Worm (Caenorhabditis elegans): ENCODE results near the gene K09H11.4.

K09H11.4 gene

ce11 chrV:5769999-5770398, 43.6 kb upstream of the K09H11.4 start:
- no peak for TF ChIP-seq C17E4.6 (GFP tag; IDR thresholded peaks at IDR 0.05)
- TF ChIP-seq ets-4 (GFP tag; optimal IDR thresholded peaks at IDR 0.05): no peak
- TF ChIP-seq mxl-1 (tag; optimal IDR thresholded peaks at IDR 0.05): no peak
- TF ChIP-seq lir-1 (GFP tag; conservative IDR thresholded peaks at IDR 0.05): no peak
- no peak for TF ChIP-seq lin-35 (GFP tag; optimal IDR thresholded peaks at IDR 0.05)
- no peak for TF ChIP-seq ccch-3 (GFP tag; optimal IDR thresholded peaks at IDR 0.05)
- no peak for TF ChIP-seq unc-130 (GFP tag; optimal IDR thresholded peaks at IDR 0.05)
- no peak for TF ChIP-seq lin-40 (tag; optimal IDR thresholded peaks at IDR 0.05)
- TF ChIP-seq him-1 (tag; optimal IDR thresholded peaks at IDR 0.05): no peak
- TF ChIP-seq ceh-79 (tag; optimal IDR thresholded peaks at IDR 0.05): no peak
- no peak for TF ChIP-seq B0261.1 (tag; optimal IDR thresholded peaks at IDR 0.05)

DNA sequence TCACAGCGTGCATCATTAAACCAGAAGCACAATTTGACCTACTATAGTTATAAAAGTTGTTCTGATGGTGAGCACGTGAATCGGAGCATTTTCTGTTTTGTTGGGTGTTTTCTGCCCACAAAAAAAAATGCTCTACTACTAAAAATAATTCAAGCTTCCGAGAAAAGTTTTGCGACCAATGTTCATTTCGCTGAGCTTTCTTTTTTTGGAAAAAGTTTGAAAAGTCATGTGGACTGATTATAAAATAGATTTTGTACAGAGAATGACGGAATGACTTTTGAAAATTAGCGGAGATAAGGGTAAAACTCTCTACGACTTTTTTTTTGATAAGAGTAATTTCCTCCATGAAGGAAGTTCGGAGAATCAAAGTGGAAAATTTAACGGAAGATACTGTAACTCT, 43.1 kb upstream of the K09H11.4 start:
- no peak for TF ChIP-seq tbp1 (GFP tag; optimal IDR thresholded peaks at IDR 0.05)
- peak; percentile 44 for TF ChIP-seq nhr-80 (tag; optimal IDR thresholded peaks at IDR 0.05)

DNA sequence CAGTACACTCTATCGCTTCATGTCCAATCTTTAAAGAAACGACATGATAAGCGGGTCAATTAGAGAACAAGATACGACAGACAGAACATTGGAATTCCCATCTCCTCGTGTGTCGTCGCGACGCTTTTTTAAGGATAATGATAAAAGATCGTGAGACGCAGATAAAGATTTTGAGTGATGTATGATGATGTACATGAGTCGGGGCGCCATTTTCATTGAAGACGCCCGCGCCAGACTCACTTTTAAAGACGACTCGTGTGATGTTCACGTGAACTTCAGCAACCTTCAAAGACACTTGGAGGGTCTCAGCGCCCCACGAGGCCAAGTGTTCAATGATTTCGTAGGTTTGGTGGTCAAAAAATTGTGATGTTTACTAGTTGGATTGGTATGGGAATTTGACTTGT, 41.9 kb upstream of the K09H11.4 start:
- TF ChIP-seq mcd-1 (GFP tag; IDR thresholded peaks at IDR 0.05) (peak; percentile 42), aptf-3 (GFP tag; IDR thresholded peaks at IDR 0.05) (no peak), F57C9.4 (tag; optimal IDR thresholded peaks at IDR 0.05) (no peak), tbp1 (GFP tag; optimal IDR thresholded peaks at IDR 0.05) (peak; percentile 15), ztf-3 (GFP tag; optimal IDR thresholded peaks at IDR 0.05) (no peak), cebp-2 (GFP tag; IDR thresholded peaks at IDR 0.05) (no peak), F57A8.1 (GFP tag; optimal IDR thresholded peaks at IDR 0.05) (no peak), chd-7 (tag; optimal IDR thresholded peaks at IDR 0.05) (peak; percentile 42), nhr-179 (tag; optimal IDR thresholded peaks at IDR 0.05) (no peak), egl-18 (GFP tag; IDR thresholded peaks at IDR 0.05) (no peak), C06A6.2 (GFP tag; conservative IDR thresholded peaks at IDR 0.05) (peak; percentile 37; the same call in 1 of the 2 replicates), tbx-9 (tag; optimal IDR thresholded peaks at IDR 0.05; ENCODE audit: borderline replicate concordance) (no peak), aptf-2 (GFP tag; conservative IDR thresholded peaks at IDR 0.05) (no peak), F10E7.11 (tag; optimal IDR thresholded peaks at IDR 0.05) (no peak), nfyb-1 (GFP tag; IDR thresholded peaks at IDR 0.05) (peak; percentile 65), F22D6.2 (tag; optimal IDR thresholded peaks at IDR 0.05) (peak; percentile 64), somi-1 (GFP tag; optimal IDR thresholded peaks at IDR 0.05) (peak; percentile 89), dox-1 (GFP tag; IDR thresholded peaks at IDR 0.05) (no peak; the same call in 1 of the 2 replicates), nhr-80 (tag; optimal IDR thresholded peaks at IDR 0.05) (peak; percentile 77), F55B11.4 (tag; optimal IDR thresholded peaks at IDR 0.05; ENCODE audit: borderline replicate concordance, insufficient read depth) (no peak), ceh-27 (GFP tag; optimal IDR thresholded peaks at IDR 0.05) (no peak), lir-1 (GFP tag; conservative IDR thresholded peaks at IDR 0.05) (no peak), Y53G8AR.9 (GFP tag; conservative IDR thresholded peaks at IDR 0.05) (no peak), ztf-28 (GFP tag; IDR thresholded peaks at IDR 0.05) (no peak), efl-1 (GFP tag; optimal IDR thresholded peaks at IDR 0.05) (no peak), xnd-1 (tag; optimal IDR thresholded peaks at IDR 0.05) (no peak), ceh-91 (GFP tag; IDR thresholded peaks at IDR 0.05) (no peak), ceh-58 (GFP tag; IDR thresholded peaks at IDR 0.05) (no peak), ztf-22 (GFP tag; optimal IDR thresholded peaks at IDR 0.05) (no peak), fkh-3 (tag; optimal IDR thresholded peaks at IDR 0.05) (no peak), lag-1 (GFP tag; IDR thresholded peaks at IDR 0.05) (no peak), madf-3 (GFP tag; IDR thresholded peaks at IDR 0.05) (0 out of 2 replicates have a peak, but pooled peaks have one; percentile 33), lin-40 (tag; optimal IDR thresholded peaks at IDR 0.05) (peak; percentile 82), ztf-26 (tag; optimal IDR thresholded peaks at IDR 0.05) (peak; percentile 56), zim-3 (tag; optimal IDR thresholded peaks at IDR 0.05) (no peak), ZK185.1 (tag; optimal IDR thresholded peaks at IDR 0.05; ENCODE audit: poor library complexity, severe bottlenecking) (no peak), T07F8.4 (tag; optimal IDR thresholded peaks at IDR 0.05) (no peak)

All from whole organism, young adult.